Worm (Caenorhabditis elegans) whole organism, L1 larva: Measurements from ENCODE around the gene F41C3.2.
A peak's percentile ranks its signal among the peaks of the same experiment; 100 is the strongest.

Source experiments
- C16A3.4 ChIP-seq: fragments of 150-350 bp; optimal IDR thresholded peaks from 2 replicates; lab custom pipeline; 2014; ENCODE audit warnings: missing biosample characterization, missing genetic modification characterization
- F16B12.6 ChIP-seq: fragments of 150-350 bp; optimal IDR thresholded peaks from 2 replicates; lab custom pipeline; 2014; ENCODE audit warnings: missing biosample characterization, missing genetic modification characterization
- Y116A8C.19 ChIP-seq: sonication (generic microtip); optimal IDR thresholded peaks from 2 replicates; lab custom pipeline; 2016; ENCODE audit warnings: missing compliant biosample characterization, missing genetic modification characterization, borderline replicate concordance
- aha-1 ChIP-seq: fragments of 150-350 bp; optimal IDR thresholded peaks from 2 replicates; lab custom pipeline; 2014; ENCODE audit warnings: missing biosample characterization, missing genetic modification characterization
- alr-1 ChIP-seq: fragments of 200-800 bp; sonication (Bioruptor generic); optimal IDR thresholded peaks from 2 replicates; lab custom pipeline; 2018; ENCODE audit warnings: borderline replicate concordance, mild to moderate bottlenecking, missing genetic modification characterization, missing compliant biosample characterization
- aly-2 ChIP-seq: fragments of 150-350 bp; optimal IDR thresholded peaks from 2 replicates; lab custom pipeline; 2014; ENCODE audit warnings: missing biosample characterization, missing genetic modification characterization
- blmp-1 ChIP-seq: fragments of 150-350 bp; optimal IDR thresholded peaks from 2 replicates; lab custom pipeline; 2014; ENCODE audit warnings: missing biosample characterization, missing genetic modification characterization
- ceh-63 ChIP-seq: fragments of 200-800 bp; sonication (Bioruptor generic); optimal IDR thresholded peaks from 2 replicates; lab custom pipeline; 2018; ENCODE audit warnings: mild to moderate bottlenecking, missing genetic modification characterization, missing compliant biosample characterization
- ceh-8 ChIP-seq: fragments of 200-800 bp; sonication (Bioruptor generic); optimal IDR thresholded peaks from 2 replicates; lab custom pipeline; 2018; ENCODE audit warnings: mild to moderate bottlenecking, missing genetic modification characterization, moderate library complexity, missing compliant biosample characterization
- ceh-82 ChIP-seq, 3 experiments: fragments of 150-350 bp in 1 of 3; sonication (generic microtip) in 2 of 3; optimal IDR thresholded peaks; 2 replicates each; lab custom pipeline; 2014 to 2017; ENCODE audit warnings: missing biosample characterization in 3 of 3, missing genetic modification characterization in 3 of 3
- ceh-88 ChIP-seq: fragments of 200-800 bp; sonication (Bioruptor generic); IDR thresholded peaks from 2 replicates; pipeline ENCODE4 v1.3.6; 2022; ENCODE audit warnings: missing genetic modification characterization, missing compliant biosample characterization
- ces-1 ChIP-seq: fragments of 150-350 bp; optimal IDR thresholded peaks from 2 replicates; lab custom pipeline; 2014; ENCODE audit warnings: missing biosample characterization, missing genetic modification reagents, missing genetic modification characterization
- efl-1 ChIP-seq, 4 experiments: fragments of 150-350 bp; optimal IDR thresholded peaks in 3 of 4; peaks in 1 of 4; 1 replicate in 1 of 4; 2 replicates in 3 of 4; lab custom pipeline; 2014; ENCODE audit warnings: missing biosample characterization in 2 of 4, missing genetic modification characterization in 2 of 4, missing genetic modification reagents in 2 of 4
- efl-3 ChIP-seq: fragments of 200-800 bp; sonication (Bioruptor generic); optimal IDR thresholded peaks from 2 replicates; lab custom pipeline; 2018; ENCODE audit warnings: mild to moderate bottlenecking, missing genetic modification characterization, missing compliant biosample characterization
- elt-3 ChIP-seq, 6 experiments: fragments of 150-350 bp in 1 of 6; sonication (generic microtip); optimal IDR thresholded peaks; 2 replicates each; lab custom pipeline; 2017 to 2018; ENCODE audit warnings: missing biosample characterization in 6 of 6, missing genetic modification characterization in 6 of 6, inconsistent platforms in 1 of 6
- ets-5 ChIP-seq: fragments of 200-800 bp; sonication (Bioruptor generic); IDR thresholded peaks from 2 replicates; pipeline ENCODE4 v1.3.6; 2022; ENCODE audit warnings: missing genetic modification characterization, missing compliant biosample characterization
- fkh-10 ChIP-seq: sonication (generic microtip); optimal IDR thresholded peaks from 2 replicates; lab custom pipeline; 2017; ENCODE audit warnings: missing biosample characterization, missing genetic modification reagents, missing genetic modification characterization
- hlh-4 ChIP-seq: sonication (generic microtip); optimal IDR thresholded peaks from 2 replicates; lab custom pipeline; 2016; ENCODE audit warnings: mild to moderate bottlenecking, missing genetic modification characterization, missing compliant biosample characterization
- isw-1 ChIP-seq: fragments of 200-800 bp; sonication (Bioruptor generic); IDR thresholded peaks from 2 replicates; pipeline ENCODE4 v1.3.6; 2022; ENCODE audit warnings: missing genetic modification characterization, missing compliant biosample characterization
- jun-1 ChIP-seq: fragments of 150-350 bp; optimal IDR thresholded peaks from 2 replicates; lab custom pipeline; 2014; ENCODE audit warnings: missing biosample characterization, missing genetic modification reagents, missing genetic modification characterization
- lin-13 ChIP-seq: fragments of 150-350 bp; optimal IDR thresholded peaks from 2 replicates; lab custom pipeline; 2014; ENCODE audit warnings: missing biosample characterization, missing genetic modification reagents, missing genetic modification characterization
- lin-14 ChIP-seq: fragments of 200-800 bp; sonication (Bioruptor generic); optimal IDR thresholded peaks from 2 replicates; lab custom pipeline; 2018; ENCODE audit warnings: mild to moderate bottlenecking, missing genetic modification characterization, moderate library complexity, missing compliant biosample characterization
- lin-15B ChIP-seq: fragments of 150-350 bp; sonication (generic microtip); optimal IDR thresholded peaks from 3 replicates; lab custom pipeline; 2014; ENCODE audit warnings: missing biosample characterization, missing genetic modification characterization
- lin-35 ChIP-seq, 2 experiments: fragments of 150-350 bp; optimal IDR thresholded peaks; 2 replicates each; lab custom pipeline; 2014; ENCODE audit warnings: missing biosample characterization in 2 of 2, missing genetic modification characterization in 2 of 2, missing genetic modification reagents in 2 of 2
- lin-39 ChIP-seq: fragments of 150-350 bp; optimal IDR thresholded peaks from 2 replicates; lab custom pipeline; 2014; ENCODE audit warnings: missing biosample characterization, missing genetic modification reagents, missing genetic modification characterization
- lsy-2 ChIP-seq, 2 experiments: fragments of 150-350 bp; optimal IDR thresholded peaks; 2 replicates each; lab custom pipeline; 2014; ENCODE audit warnings: missing biosample characterization in 2 of 2, missing genetic modification characterization in 2 of 2
- mef-2 ChIP-seq: fragments of 150-350 bp; optimal IDR thresholded peaks from 2 replicates; lab custom pipeline; 2014; ENCODE audit warnings: missing biosample characterization, missing genetic modification characterization
- mep-1 ChIP-seq: fragments of 150-350 bp; optimal IDR thresholded peaks from 2 replicates; lab custom pipeline; 2014; ENCODE audit warnings: missing biosample characterization, missing genetic modification characterization
- nhr-19 ChIP-seq: fragments of 200-800 bp; sonication (Bioruptor generic); conservative IDR thresholded peaks from 2 replicates; pipeline ENCODE4 v1.3.6; 2022; ENCODE audit warnings: missing genetic modification characterization, missing compliant biosample characterization
- nhr-20 ChIP-seq: sonication (generic microtip); optimal IDR thresholded peaks from 2 replicates; lab custom pipeline; 2016; ENCODE audit warnings: mild to moderate bottlenecking, missing genetic modification characterization, missing compliant biosample characterization
- nhr-71 ChIP-seq: sonication (generic microtip); optimal IDR thresholded peaks from 2 replicates; lab custom pipeline; 2016; ENCODE audit warnings: mild to moderate bottlenecking, missing genetic modification characterization, moderate library complexity, missing compliant biosample characterization
- nhr-84 ChIP-seq: sonication (generic microtip); optimal IDR thresholded peaks from 2 replicates; lab custom pipeline; 2017; ENCODE audit warnings: missing biosample characterization, missing genetic modification characterization
- nhr-85 ChIP-seq: sonication (generic microtip); peaks from one replicate; lab custom pipeline; 2016; ENCODE audit warnings: missing genetic modification characterization, inconsistent platforms, missing compliant biosample characterization
- nhr-90 ChIP-seq: sonication (generic microtip); optimal IDR thresholded peaks from 2 replicates; lab custom pipeline; 2016; ENCODE audit warnings: mild to moderate bottlenecking, missing genetic modification characterization, missing compliant biosample characterization; ENCODE audit not compliant: poor library complexity
- pag-3 ChIP-seq: sonication (generic microtip); optimal IDR thresholded peaks from 2 replicates; lab custom pipeline; 2017; ENCODE audit warnings: missing genetic modification characterization, mild to moderate bottlenecking, missing compliant biosample characterization, antibody characterized with exemption, borderline replicate concordance; ENCODE audit not compliant: insufficient read depth
- pax-3 ChIP-seq: fragments of 200-800 bp; sonication (Bioruptor generic); optimal IDR thresholded peaks from 2 replicates; lab custom pipeline; 2018; ENCODE audit warnings: mild to moderate bottlenecking, missing genetic modification characterization, moderate library complexity, missing compliant biosample characterization
- snpc-4 ChIP-seq: fragments of 150-350 bp; optimal IDR thresholded peaks from 2 replicates; lab custom pipeline; 2014; ENCODE audit warnings: missing biosample characterization, missing genetic modification characterization
- snu-23 ChIP-seq: sonication (generic microtip); optimal IDR thresholded peaks from 2 replicates; lab custom pipeline; 2016; ENCODE audit warnings: missing genetic modification characterization, missing compliant biosample characterization
- swsn-7 ChIP-seq: sonication (generic microtip); optimal IDR thresholded peaks from 2 replicates; lab custom pipeline; 2016; ENCODE audit warnings: missing genetic modification characterization, missing compliant biosample characterization
- unc-130 ChIP-seq: fragments of 150-350 bp; optimal IDR thresholded peaks from 2 replicates; lab custom pipeline; 2017; ENCODE audit warnings: missing biosample characterization, missing genetic modification characterization, inconsistent platforms
- unc-98 ChIP-seq: fragments of 200-800 bp; sonication (Bioruptor generic); IDR thresholded peaks from 2 replicates; pipeline ENCODE4 v1.3.6; 2022; ENCODE audit warnings: missing genetic modification characterization, missing compliant biosample characterization
- xbp-1 ChIP-seq: sonication (generic microtip); optimal IDR thresholded peaks from 2 replicates; lab custom pipeline; 2016; ENCODE audit warnings: missing genetic modification characterization, missing compliant biosample characterization
- zag-1 ChIP-seq: fragments of 150-350 bp; optimal IDR thresholded peaks from 2 replicates; lab custom pipeline; 2014; ENCODE audit warnings: missing biosample characterization, missing genetic modification characterization
- ztf-11 ChIP-seq, 2 experiments: sonication (generic microtip); optimal IDR thresholded peaks; 2 replicates each; lab custom pipeline; 2016 to 2017; ENCODE audit warnings: missing genetic modification characterization in 2 of 2, missing biosample characterization in 1 of 2, missing compliant biosample characterization in 1 of 2

F41C3.2 gene

ce11 chrII:4758462-4758861 is 8.7 kb downstream of the F41C3.2 start, which contains the start of gene F26G1.3:
Gene F26G1.3 (plus strand): TSS chrII:4758762.
- no peak for TF ChIP-seq snu-23
- no peak for TF ChIP-seq ztf-11 (tag; optimal IDR thresholded peaks at IDR 0.05; lab: Kevin White, UChicago)
- TF ChIP-seq pax-3 (tag; lab: Kevin White, UChicago), result no peak
- TF ChIP-seq nhr-90 (tag; lab: Kevin White, UChicago), result no peak
- no peak for TF ChIP-seq aly-2 (tag; lab: Kevin White, UChicago)
- no peak for TF ChIP-seq lin-39
- no peak for TF ChIP-seq C16A3.4 (tag; lab: Kevin White, UChicago)
- no peak for TF ChIP-seq nhr-84 (tag; lab: Kevin White, UChicago)
- TF ChIP-seq ets-5 (GFP tag; lab: Robert Waterston, UW), result no peak
- no peak for TF ChIP-seq elt-3 (tag; optimal IDR thresholded peaks at IDR 0.05; lab: Kevin White, UChicago)
- no peak for TF ChIP-seq ceh-63
- no peak for TF ChIP-seq lin-15B (tag; lab: Kevin White, UChicago)

ce11 chrII:4759835-4760234 is 10.1 kb downstream of the F41C3.2 start:
- no peak for TF ChIP-seq ceh-88
- peak; percentile 53 for TF ChIP-seq lin-14 (GFP tag; lab: Kevin White, UChicago)
- TF ChIP-seq pag-3 (tag; lab: Kevin White, UChicago), result no peak
- no peak for TF ChIP-seq hlh-4 (tag; lab: Kevin White, UChicago)
- TF ChIP-seq nhr-20 (tag; lab: Kevin White, UChicago), result peak; percentile 50
- no peak for TF ChIP-seq unc-130 (tag; lab: Kevin White, UChicago)
- no peak for TF ChIP-seq efl-3 (GFP tag; lab: Kevin White, UChicago)
- TF ChIP-seq lin-35 (GFP tag; optimal IDR thresholded peaks at IDR 0.05; lab: Kevin White, UChicago), result no peak
- TF ChIP-seq nhr-71, result peak; percentile 13
- no peak for TF ChIP-seq snpc-4 (tag; lab: Kevin White, UChicago)
- TF ChIP-seq ceh-8, result no peak
- peak; percentile 91 for TF ChIP-seq nhr-85 (tag; lab: Kevin White, UChicago)

- TF ChIP-seq ces-1 (no peak), F16B12.6 (tag; lab: Kevin White, UChicago) (no peak), lsy-2 (tag; optimal IDR thresholded peaks at IDR 0.05; lab: Kevin White, UChicago) (peak in 1 of 2 experiments; percentile 38), Y116A8C.19 (tag; lab: Kevin White, UChicago) (no peak), lin-15B (tag; lab: Kevin White, UChicago) (no peak), snu-23 (peak; percentile 9), nhr-20 (tag; lab: Kevin White, UChicago) (peak; percentile 48), lin-14 (GFP tag; lab: Kevin White, UChicago) (peak; percentile 37), blmp-1 (peak; percentile 36), lin-35 (GFP tag; optimal IDR thresholded peaks at IDR 0.05; lab: Kevin White, UChicago) (peak in 1 of 2 experiments; percentile 4), C16A3.4 (tag; lab: Kevin White, UChicago) (no peak), xbp-1 (tag; lab: Kevin White, UChicago) (no peak), jun-1 (tag; lab: Kevin White, UChicago) (no peak), nhr-71 (peak; percentile 31), fkh-10 (GFP tag; lab: Kevin White, UChicago) (no peak), nhr-85 (tag; lab: Kevin White, UChicago) (peak; percentile 93)
Measured at ce11 chrII:4761020-4761419, 11.3 kb downstream of the F41C3.2 start.

ce11 chrII:4762574-4763285 is 13.0 kb downstream of the F41C3.2 start, which contains the start of gene F26G1.2:
Gene F26G1.2 (plus strand): TSS chrII:4763081.
- peak; percentile 84 for TF ChIP-seq nhr-85 (tag; lab: Kevin White, UChicago)
- no peak for TF ChIP-seq nhr-84 (tag; lab: Kevin White, UChicago)
- no peak for TF ChIP-seq lin-13 (GFP tag; lab: Kevin White, UChicago)
- no peak for TF ChIP-seq swsn-7 (tag; lab: Kevin White, UChicago)
- no peak for TF ChIP-seq alr-1 (tag; lab: Kevin White, UChicago)
- TF ChIP-seq nhr-19 (GFP tag; lab: Robert Waterston, UW), result no peak
- TF ChIP-seq lin-35 (GFP tag; optimal IDR thresholded peaks at IDR 0.05; lab: Kevin White, UChicago), result peak in 1 of 2 experiments; percentile 32
- no peak for TF ChIP-seq efl-1 (optimal IDR thresholded peaks at IDR 0.05; lab: Kevin White, UChicago)
- peak in 1 of 2 experiments; percentile 90 for TF ChIP-seq efl-1 (GFP tag; optimal IDR thresholded peaks at IDR 0.05 in 1 of 2; lab: Kevin White, UChicago)
- peak in 1 of 2 experiments; percentile 24 for TF ChIP-seq lsy-2 (tag; optimal IDR thresholded peaks at IDR 0.05; lab: Kevin White, UChicago)
- TF ChIP-seq ceh-82 (tag; optimal IDR thresholded peaks at IDR 0.05; lab: Kevin White, UChicago), result no peak
- TF ChIP-seq snu-23, result peak; percentile 11
- peak; percentile 8 for TF ChIP-seq lin-14 (GFP tag; lab: Kevin White, UChicago)
- peak in 1 of 6 experiments; percentile 69 for TF ChIP-seq elt-3 (tag; optimal IDR thresholded peaks at IDR 0.05; lab: Kevin White, UChicago)
- TF ChIP-seq nhr-20 (tag; lab: Kevin White, UChicago), result peak; percentile 53
- TF ChIP-seq aha-1, result no peak
- TF ChIP-seq zag-1 (tag; lab: Kevin White, UChicago), result no peak
- TF ChIP-seq unc-98 (GFP tag; lab: Robert Waterston, UW), result no peak
- TF ChIP-seq mef-2 (tag; lab: Kevin White, UChicago), result no peak
- no peak for TF ChIP-seq isw-1 (GFP tag; lab: Robert Waterston, UW)
- no peak for TF ChIP-seq mep-1 (tag; lab: Kevin White, UChicago)
